Worm (Caenorhabditis elegans) whole organism, midembryonic: ENCODE data around the gene ptb-1.

Source experiments
- T22C8.4 ChIP-seq: fragments of 200-800 bp; sonication (Bioruptor generic); IDR thresholded peaks from 2 replicates; pipeline ENCODE4 v1.3.6; 2022; ENCODE audit warnings: missing genetic modification characterization, missing compliant biosample characterization
- cog-1 ChIP-seq: sonication (generic microtip); optimal IDR thresholded peaks from 2 replicates; lab custom pipeline; 2016; ENCODE audit warnings: missing genetic modification characterization, missing compliant biosample characterization
- flt-1 ChIP-seq: fragments of 200-800 bp; sonication (Bioruptor generic); IDR thresholded peaks from 2 replicates; pipeline ENCODE4 v1.3.6; 2022; ENCODE audit warnings: missing genetic modification characterization, missing compliant biosample characterization
- klf-2 ChIP-seq: fragments of 200-800 bp; sonication (Bioruptor generic); conservative IDR thresholded peaks from 2 replicates; pipeline ENCODE4 v1.3.6; 2022; ENCODE audit warnings: missing genetic modification reagents, missing genetic modification characterization, missing compliant biosample characterization
- med-1 ChIP-seq: sonication (generic microtip); optimal IDR thresholded peaks from 2 replicates; lab custom pipeline; 2017; ENCODE audit warnings: missing genetic modification characterization, mild to moderate bottlenecking, missing compliant biosample characterization, antibody characterized with exemption, missing genetic modification reagents; ENCODE audit not compliant: insufficient read depth
- ref-1 ChIP-seq: fragments of 200-800 bp; sonication (Bioruptor generic); conservative IDR thresholded peaks from 2 replicates; pipeline ENCODE4 v1.3.6; 2022; ENCODE audit warnings: missing genetic modification reagents, missing genetic modification characterization, missing compliant biosample characterization
- tab-1 ChIP-seq: fragments of 200-800 bp; sonication (Bioruptor generic); IDR thresholded peaks from 2 replicates; pipeline ENCODE4 v1.3.6; 2022; ENCODE audit warnings: missing genetic modification characterization, missing compliant biosample characterization
- ztf-23 ChIP-seq: fragments of 200-800 bp; sonication (Bioruptor generic); IDR thresholded peaks from 2 replicates; pipeline ENCODE4 v1.3.6; 2022; ENCODE audit warnings: missing genetic modification reagents, missing genetic modification characterization, missing compliant biosample characterization
- ztf-29 ChIP-seq: fragments of 200-800 bp; sonication (Bioruptor generic); IDR thresholded peaks from 2 replicates; pipeline ENCODE4 v1.3.6; 2022; ENCODE audit warnings: missing genetic modification reagents, missing genetic modification characterization, missing compliant biosample characterization

Gene ptb-1

DNA sequence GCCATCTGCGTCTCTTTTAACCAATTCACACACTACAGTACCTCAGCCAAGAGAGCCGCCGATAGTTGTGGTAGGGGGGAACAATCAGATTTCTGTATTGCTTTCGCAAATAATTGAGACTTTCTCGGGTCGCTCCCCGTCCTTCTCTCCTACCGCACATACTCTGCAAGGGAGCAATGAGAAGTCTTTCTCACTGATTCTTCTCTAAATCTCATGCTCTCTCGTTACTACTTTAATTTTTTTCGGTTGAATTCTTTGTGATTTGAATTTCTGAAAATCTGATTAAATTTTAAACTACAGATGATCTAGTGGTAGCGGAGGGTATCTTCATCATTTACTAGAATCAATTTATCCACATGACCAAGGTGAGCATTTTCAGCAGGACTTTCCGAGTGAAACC, at the start of gene ptb-1:
ptb-1 (plus strand) TSS at position 301 of the 400 bp plus-strand sequence.
- no peak for TF ChIP-seq ref-1 (GFP tag; lab: Robert Waterston, UW)
- TF ChIP-seq klf-2 (GFP tag; lab: Robert Waterston, UW), result no peak
- TF ChIP-seq T22C8.4 (GFP tag; lab: Robert Waterston, UW), result no peak
- TF ChIP-seq med-1 (GFP tag; lab: Kevin White, UChicago), result no peak
- no peak for TF ChIP-seq cog-1 (tag; lab: Kevin White, UChicago)
- TF ChIP-seq ztf-23, result no peak

DNA sequence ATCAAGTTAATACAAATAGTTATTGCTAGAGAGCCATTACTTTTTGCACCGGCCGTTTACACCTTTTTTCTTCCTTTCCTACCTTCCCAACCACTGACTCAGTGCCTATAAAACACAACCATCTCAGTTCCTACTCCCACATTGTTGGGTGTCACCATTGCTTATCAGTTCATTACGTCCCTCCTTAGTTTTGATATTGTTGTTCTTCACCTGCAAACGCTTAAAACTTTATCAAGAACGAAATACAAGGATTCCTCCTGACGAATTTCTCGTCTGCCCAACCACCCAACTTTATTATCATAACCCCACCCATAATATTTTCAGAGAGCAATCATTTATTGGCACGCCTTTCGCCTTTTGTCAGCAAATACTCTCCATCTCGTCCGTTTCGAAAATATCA, 48.3 kb upstream of the ptb-1 start:
- TF ChIP-seq ref-1 (GFP tag; lab: Robert Waterston, UW), result no peak
- no peak for TF ChIP-seq tab-1 (GFP tag; lab: Robert Waterston, UW)
- TF ChIP-seq med-1 (GFP tag; lab: Kevin White, UChicago), result no peak
- TF ChIP-seq klf-2 (GFP tag; lab: Robert Waterston, UW), result no peak
- TF ChIP-seq flt-1 (GFP tag; lab: Robert Waterston, UW), result no peak
- TF ChIP-seq cog-1 (tag; lab: Kevin White, UChicago), result no peak
- TF ChIP-seq T22C8.4 (GFP tag; lab: Robert Waterston, UW), result no peak
- no peak for TF ChIP-seq ztf-23
- TF ChIP-seq ztf-29 (GFP tag; lab: Robert Waterston, UW), result no peak

ce11 chrII:10627963-10628362, 47.4 kb upstream of the ptb-1 start, which contains the start of gene M28.8:
Gene M28.8, plus strand, starts transcription at chrII:10628263.
- no peak for TF ChIP-seq flt-1 (GFP tag; lab: Robert Waterston, UW)

DNA sequence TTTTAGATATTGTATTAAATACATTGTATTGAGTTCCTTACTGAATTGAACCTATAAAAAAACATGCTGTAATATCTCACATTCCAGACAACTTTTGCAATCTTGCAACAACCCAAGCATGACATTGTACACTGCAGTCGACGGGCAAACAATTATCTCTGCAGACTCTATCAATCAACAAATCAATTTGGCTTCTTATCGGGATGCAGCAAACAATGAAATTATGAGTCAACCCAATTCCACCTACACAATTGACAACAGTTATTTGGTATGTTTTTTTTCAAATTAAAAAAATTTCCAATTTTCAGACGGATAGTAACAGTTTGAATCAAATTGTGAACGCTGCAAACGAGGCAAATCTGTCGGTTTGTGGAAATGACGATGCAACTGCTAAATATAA, 44.5 kb upstream of the ptb-1 start:
- TF ChIP-seq med-1 (GFP tag; lab: Kevin White, UChicago) (no peak), klf-2 (GFP tag; lab: Robert Waterston, UW) (no peak), ztf-29 (GFP tag; lab: Robert Waterston, UW) (no peak), ztf-23 (no peak), ref-1 (GFP tag; lab: Robert Waterston, UW) (no peak), tab-1 (GFP tag; lab: Robert Waterston, UW) (no peak), cog-1 (tag; lab: Kevin White, UChicago) (no peak), T22C8.4 (GFP tag; lab: Robert Waterston, UW) (no peak), flt-1 (GFP tag; lab: Robert Waterston, UW) (no peak)

DNA sequence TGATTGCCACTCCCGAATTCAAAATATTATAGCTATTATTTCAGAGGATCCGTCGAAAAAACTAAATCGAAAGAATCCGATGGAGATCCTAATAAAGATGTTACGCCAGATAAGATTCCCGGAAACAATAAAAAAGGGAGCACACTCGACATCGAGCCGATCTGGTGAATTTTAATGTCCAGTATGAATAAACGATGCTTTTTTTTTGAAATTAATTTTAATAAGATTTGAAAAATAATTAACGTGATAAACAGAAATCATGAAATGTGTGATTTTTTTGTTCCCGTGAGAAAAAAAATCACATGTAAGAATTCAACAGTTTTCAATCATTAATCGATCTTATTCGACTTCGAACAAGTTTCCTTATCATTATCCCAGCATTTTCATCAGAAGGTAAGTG, 36.3 kb upstream of the ptb-1 start, which contains the start of gene M28.9:
M28.9 (plus strand) TSS at position 301 of the 400 bp plus-strand sequence.
- TF ChIP-seq cog-1 (tag; lab: Kevin White, UChicago), result no peak

DNA sequence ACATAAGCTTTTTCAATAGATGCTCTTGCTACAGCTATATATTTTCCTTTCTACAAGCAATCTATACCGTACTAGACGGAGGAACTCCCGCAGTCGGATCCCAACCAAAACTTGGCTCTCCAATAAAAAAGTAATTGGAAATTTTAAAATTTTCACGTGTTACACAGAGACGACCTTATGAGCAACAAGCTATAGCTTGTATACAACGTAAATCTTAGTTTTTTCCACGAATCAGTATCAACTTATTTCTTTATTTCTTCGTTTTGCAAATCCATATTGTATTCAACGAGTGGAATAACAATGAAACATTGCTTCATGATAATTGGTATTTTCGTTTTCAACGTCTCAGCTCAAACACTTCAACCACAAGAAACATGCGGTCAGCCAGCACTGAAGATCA, 32.0 kb upstream of the ptb-1 start, which contains the start of gene M28.4:
M28.4 (plus strand) TSS at position 301 of the 400 bp plus-strand sequence.
- no peak for TF ChIP-seq klf-2 (GFP tag; lab: Robert Waterston, UW)
- TF ChIP-seq ref-1 (GFP tag; lab: Robert Waterston, UW), result no peak
- TF ChIP-seq flt-1 (GFP tag; lab: Robert Waterston, UW), result no peak
- no peak for TF ChIP-seq tab-1 (GFP tag; lab: Robert Waterston, UW)
- no peak for TF ChIP-seq ztf-29 (GFP tag; lab: Robert Waterston, UW)

- no peak for TF ChIP-seq tab-1 (GFP tag; lab: Robert Waterston, UW)
- no peak for TF ChIP-seq ztf-23
- no peak for TF ChIP-seq med-1 (GFP tag; lab: Kevin White, UChicago)
- TF ChIP-seq ztf-29 (GFP tag; lab: Robert Waterston, UW), result no peak
- TF ChIP-seq klf-2 (GFP tag; lab: Robert Waterston, UW), result no peak
- no peak for TF ChIP-seq cog-1 (tag; lab: Kevin White, UChicago)
- no peak for TF ChIP-seq flt-1 (GFP tag; lab: Robert Waterston, UW)
Measured at ce11 chrII:10646901-10647566, 28.4 kb upstream of the ptb-1 start, which contains the start of gene M28.10. Gene M28.10, plus strand, starts transcription at chrII:10647516.

DNA sequence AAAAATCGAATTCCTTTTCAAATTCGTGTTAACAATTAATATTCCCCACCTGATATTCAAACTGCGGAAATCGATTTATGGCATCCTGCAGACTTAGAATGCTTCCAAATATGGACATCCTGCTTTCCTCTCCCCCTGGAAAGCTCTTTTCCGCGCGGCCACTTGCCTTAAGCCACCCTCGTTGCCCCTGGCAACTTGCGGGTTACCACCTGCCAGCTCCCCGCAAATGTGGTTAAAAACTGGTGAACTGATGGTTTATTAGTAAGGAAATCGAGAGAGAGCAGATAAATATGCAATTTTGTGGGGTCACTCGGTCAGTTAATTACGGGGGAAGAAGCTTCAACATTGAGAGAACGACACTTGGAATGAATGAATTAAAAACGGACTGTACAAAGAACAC, 23.3 kb upstream of the ptb-1 start, which contains the start of gene nphp-1:
nphp-1 (minus strand) TSS at position 145 of the 400 bp plus-strand sequence.
- TF ChIP-seq tab-1 (GFP tag; lab: Robert Waterston, UW) (no peak), T22C8.4 (GFP tag; lab: Robert Waterston, UW) (no peak), ztf-23 (no peak), ztf-29 (GFP tag; lab: Robert Waterston, UW) (no peak), med-1 (GFP tag; lab: Kevin White, UChicago) (no peak), cog-1 (tag; lab: Kevin White, UChicago) (no peak), ref-1 (GFP tag; lab: Robert Waterston, UW) (no peak), klf-2 (GFP tag; lab: Robert Waterston, UW) (no peak), flt-1 (GFP tag; lab: Robert Waterston, UW) (no peak)

- TF ChIP-seq flt-1 (GFP tag; lab: Robert Waterston, UW) (no peak), T22C8.4 (GFP tag; lab: Robert Waterston, UW) (no peak), med-1 (GFP tag; lab: Kevin White, UChicago) (no peak), ztf-23 (no peak), ztf-29 (GFP tag; lab: Robert Waterston, UW) (no peak), ref-1 (GFP tag; lab: Robert Waterston, UW) (no peak), klf-2 (GFP tag; lab: Robert Waterston, UW) (no peak), tab-1 (GFP tag; lab: Robert Waterston, UW) (no peak), cog-1 (tag; lab: Kevin White, UChicago) (no peak)
Measured at ce11 chrII:10653559-10653958, 21.8 kb upstream of the ptb-1 start.

DNA sequence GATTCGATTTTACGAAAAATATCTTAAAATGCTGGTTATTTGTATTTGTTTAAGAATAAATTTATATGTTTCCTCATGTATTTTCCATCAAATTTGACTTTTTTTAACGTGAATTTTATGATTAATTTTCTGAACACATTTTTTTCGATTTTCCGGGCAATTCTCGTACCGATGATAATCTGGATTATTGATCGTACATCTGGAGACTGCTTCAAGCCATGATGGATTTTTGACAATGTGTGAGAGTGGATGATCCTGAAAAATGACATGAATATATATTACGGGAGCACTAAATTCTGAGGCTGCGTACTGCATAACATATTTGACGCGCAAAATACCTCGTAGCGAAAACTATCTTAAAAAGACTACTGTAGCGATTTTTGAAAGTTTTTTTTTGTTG, 21.0 kb upstream of the ptb-1 start:
- TF ChIP-seq ref-1 (GFP tag; lab: Robert Waterston, UW) (no peak), med-1 (GFP tag; lab: Kevin White, UChicago) (no peak), ztf-29 (GFP tag; lab: Robert Waterston, UW) (no peak), flt-1 (GFP tag; lab: Robert Waterston, UW) (no peak), T22C8.4 (GFP tag; lab: Robert Waterston, UW) (no peak), cog-1 (tag; lab: Kevin White, UChicago) (no peak), tab-1 (GFP tag; lab: Robert Waterston, UW) (no peak), ztf-23 (no peak), klf-2 (GFP tag; lab: Robert Waterston, UW) (no peak)
